Fruit fly (Drosophila melanogaster) whole organism, embryonic: ENCODE data around the gene CG12347.

Source experiments
- ATbp ChIP-seq: fragments of 200-800 bp; sonication (Bioruptor generic); optimal IDR thresholded peaks from 2 replicates; lab custom pipeline; 2017; ENCODE audit warnings: missing biosample characterization, mild to moderate bottlenecking, missing genetic modification characterization, missing genetic modification reagents
- Bdp1 ChIP-seq: fragments of 200-800 bp; sonication (Bioruptor generic); optimal IDR thresholded peaks from 3 replicates; lab custom pipeline; 2016; ENCODE audit warnings: missing biosample characterization, missing genetic modification characterization
- CG10209 ChIP-seq: fragments of 200-800 bp; sonication (Bioruptor generic); optimal IDR thresholded peaks from 3 replicates; lab custom pipeline; 2017; ENCODE audit warnings: missing biosample characterization, mild to moderate bottlenecking, missing genetic modification characterization, missing genetic modification reagents
- CG10979 ChIP-seq: fragments of 200-800 bp; sonication (Bioruptor generic); optimal IDR thresholded peaks from 2 replicates; lab custom pipeline; 2018; ENCODE audit warnings: missing biosample characterization, mild to moderate bottlenecking, missing genetic modification characterization, moderate library complexity
- CG11695 ChIP-seq: fragments of 200-800 bp; sonication (Bioruptor generic); IDR thresholded peaks from 3 replicates; pipeline ENCODE4 v1.3.6; 2022; ENCODE audit warnings: missing biosample characterization, missing genetic modification characterization
- CG13894 ChIP-seq: fragments of 200-800 bp; sonication (Bioruptor generic); optimal IDR thresholded peaks from 3 replicates; lab custom pipeline; 2018; ENCODE audit warnings: missing biosample characterization, mild to moderate bottlenecking, missing genetic modification characterization, moderate library complexity
- CG14710 ChIP-seq: fragments of 200-800 bp; sonication (Bioruptor generic); optimal IDR thresholded peaks from 3 replicates; lab custom pipeline; 2019; ENCODE audit warnings: missing biosample characterization, mild to moderate bottlenecking, missing genetic modification characterization, moderate library complexity
- CG15696 ChIP-seq: fragments of 200-800 bp; sonication (Bioruptor generic); optimal IDR thresholded peaks from 2 replicates; lab custom pipeline; 2019; ENCODE audit warnings: missing biosample characterization, mild to moderate bottlenecking, missing genetic modification characterization, moderate library complexity
- CG17568 ChIP-seq: fragments of 200-800 bp; sonication (Bioruptor generic); optimal IDR thresholded peaks from 2 replicates; lab custom pipeline; 2018; ENCODE audit warnings: missing biosample characterization, mild to moderate bottlenecking, missing genetic modification characterization, moderate library complexity
- CG17802 ChIP-seq: fragments of 200-800 bp; sonication (Bioruptor generic); optimal IDR thresholded peaks from 2 replicates; lab custom pipeline; 2018; ENCODE audit warnings: missing biosample characterization, mild to moderate bottlenecking, missing genetic modification characterization, moderate library complexity
- CG18011 ChIP-seq: fragments of 200-800 bp; sonication (Bioruptor generic); optimal IDR thresholded peaks from 2 replicates; lab custom pipeline; 2017; ENCODE audit warnings: missing biosample characterization, missing genetic modification characterization, mild to moderate bottlenecking, moderate library complexity, missing genotype
- CG2116 ChIP-seq: fragments of 200-800 bp; sonication (Bioruptor generic); optimal IDR thresholded peaks from 3 replicates; lab custom pipeline; 2018; ENCODE audit warnings: missing biosample characterization, mild to moderate bottlenecking, missing genetic modification characterization
- CG32772 ChIP-seq: fragments of 200-800 bp; sonication (Bioruptor generic); IDR thresholded peaks from 2 replicates; pipeline ENCODE4 v1.3.6; 2022; ENCODE audit warnings: missing biosample characterization, missing genetic modification characterization
- CG3407 ChIP-seq: fragments of 200-800 bp; sonication (Bioruptor generic); optimal IDR thresholded peaks from 2 replicates; lab custom pipeline; 2018; ENCODE audit warnings: missing biosample characterization, mild to moderate bottlenecking, missing genetic modification characterization
- CG4360 ChIP-seq: fragments of 200-800 bp; sonication (Bioruptor generic); IDR thresholded peaks from 2 replicates; pipeline ENCODE4 v1.3.6; 2022; ENCODE audit warnings: missing biosample characterization, missing genetic modification characterization
- CG6813 ChIP-seq: fragments of 200-800 bp; sonication (Bioruptor generic); optimal IDR thresholded peaks from 2 replicates; lab custom pipeline; 2017; ENCODE audit warnings: missing biosample characterization, missing genetic modification characterization, mild to moderate bottlenecking, moderate library complexity, missing genetic modification reagents
- CG7745 ChIP-seq: fragments of 200-800 bp; sonication (Bioruptor generic); optimal IDR thresholded peaks from 2 replicates; lab custom pipeline; 2018; ENCODE audit warnings: missing biosample characterization, mild to moderate bottlenecking, missing genetic modification characterization, moderate library complexity
- CG7786 ChIP-seq: fragments of 200-800 bp; sonication (Bioruptor generic); optimal IDR thresholded peaks from 2 replicates; lab custom pipeline; 2016; ENCODE audit warnings: missing biosample characterization, missing genetic modification characterization
- CG8281 ChIP-seq: fragments of 200-800 bp; sonication (Bioruptor generic); optimal IDR thresholded peaks from 2 replicates; lab custom pipeline; 2018; ENCODE audit warnings: missing biosample characterization, mild to moderate bottlenecking, missing genetic modification characterization, moderate library complexity
- CTCF ChIP-seq: fragments of 200-800 bp; sonication (Bioruptor generic); optimal IDR thresholded peaks from 2 replicates; lab custom pipeline; 2017; ENCODE audit warnings: missing biosample characterization, mild to moderate bottlenecking, missing genetic modification characterization, moderate library complexity
- Fer1 ChIP-seq: fragments of 200-800 bp; sonication (Bioruptor generic); optimal IDR thresholded peaks from 2 replicates; lab custom pipeline; 2017; ENCODE audit warnings: missing biosample characterization, mild to moderate bottlenecking, missing genetic modification characterization
- HLH54F ChIP-seq: fragments of 200-800 bp; sonication (Bioruptor generic); optimal IDR thresholded peaks from 3 replicates; lab custom pipeline; 2016; ENCODE audit warnings: missing biosample characterization, missing genetic modification characterization
- Hand ChIP-seq: fragments of 200-800 bp; sonication (Bioruptor generic); optimal IDR thresholded peaks from 2 replicates; lab custom pipeline; 2017; ENCODE audit warnings: mild to moderate bottlenecking, missing biosample characterization, missing genetic modification reagents, missing genetic modification characterization
- Hsf ChIP-seq: fragments of 200-800 bp; sonication (Bioruptor generic); optimal IDR thresholded peaks from 3 replicates; lab custom pipeline; 2016; ENCODE audit warnings: missing biosample characterization, missing genetic modification characterization
- Max ChIP-seq: fragments of 200-800 bp; sonication (Bioruptor generic); optimal IDR thresholded peaks from 2 replicates; lab custom pipeline; 2016; ENCODE audit warnings: missing biosample characterization, mild to moderate bottlenecking, missing genetic modification characterization
- Mes4 ChIP-seq: fragments of 200-800 bp; sonication (Bioruptor generic); optimal IDR thresholded peaks from 2 replicates; lab custom pipeline; 2016; ENCODE audit warnings: missing biosample characterization, missing genetic modification characterization
- Nf-YC ChIP-seq: fragments of 200-800 bp; optimal IDR thresholded peaks from 3 replicates; lab custom pipeline; 2019; ENCODE audit warnings: missing biosample characterization, mild to moderate bottlenecking, missing genetic modification characterization, moderate library complexity
- Oli ChIP-seq: fragments of 200-800 bp; sonication (Bioruptor generic); optimal IDR thresholded peaks from 2 replicates; lab custom pipeline; 2018; ENCODE audit warnings: missing biosample characterization, mild to moderate bottlenecking, missing genetic modification characterization, moderate library complexity
- Vsx1 ChIP-seq: fragments of 200-800 bp; sonication (Bioruptor generic); optimal IDR thresholded peaks from 2 replicates; lab custom pipeline; 2017; ENCODE audit warnings: missing biosample characterization, mild to moderate bottlenecking, missing genetic modification characterization, missing genetic modification reagents
- bab2 ChIP-seq: fragments of 200-800 bp; sonication (Bioruptor generic); optimal IDR thresholded peaks from 2 replicates; lab custom pipeline; 2016; ENCODE audit warnings: missing biosample characterization, missing genetic modification characterization
- da ChIP-seq: fragments of 200-800 bp; sonication (Bioruptor generic); optimal IDR thresholded peaks from 2 replicates; lab custom pipeline; 2016; ENCODE audit warnings: missing biosample characterization, missing genetic modification characterization
- dan ChIP-seq: fragments of 200-800 bp; sonication (Bioruptor generic); IDR thresholded peaks from 2 replicates; pipeline ENCODE4 v1.3.6; 2022; ENCODE audit warnings: missing biosample characterization, missing genetic modification characterization
- dmrt11E ChIP-seq: fragments of 200-800 bp; sonication (Bioruptor generic); optimal IDR thresholded peaks from 3 replicates; lab custom pipeline; 2018; ENCODE audit warnings: missing biosample characterization, mild to moderate bottlenecking, missing genetic modification characterization, moderate library complexity
- eve ChIP-seq, 2 experiments: fragments of >200 bp; optimal IDR thresholded peaks; 2 replicates each; lab custom pipeline; 2017; ENCODE audit warnings: missing biosample characterization in 2 of 2, missing genetic modification characterization in 2 of 2
- fd102C ChIP-seq: fragments of 200-800 bp; sonication (Bioruptor generic); optimal IDR thresholded peaks from 2 replicates; lab custom pipeline; 2018; ENCODE audit warnings: missing biosample characterization, mild to moderate bottlenecking, missing genetic modification characterization, moderate library complexity
- grau ChIP-seq: fragments of 200-800 bp; optimal IDR thresholded peaks from 3 replicates; lab custom pipeline; 2019; ENCODE audit warnings: missing biosample characterization, mild to moderate bottlenecking, missing genetic modification characterization, moderate library complexity
- gsb-n ChIP-seq: fragments of 200-800 bp; sonication (Bioruptor generic); optimal IDR thresholded peaks from 3 replicates; lab custom pipeline; 2018; ENCODE audit warnings: missing biosample characterization, mild to moderate bottlenecking, missing genetic modification characterization
- gt ChIP-seq: fragments of 200-800 bp; sonication (Bioruptor generic); IDR thresholded peaks from 2 replicates; pipeline ENCODE4 v1.3.6; 2022; ENCODE audit warnings: missing biosample characterization, missing genetic modification characterization
- jing ChIP-seq: fragments of 200-800 bp; sonication (Bioruptor generic); optimal IDR thresholded peaks from 2 replicates; lab custom pipeline; 2018; ENCODE audit warnings: missing biosample characterization, mild to moderate bottlenecking, missing genetic modification characterization
- luna ChIP-seq: fragments of 200-800 bp; sonication (Bioruptor generic); optimal IDR thresholded peaks from 2 replicates; lab custom pipeline; 2016; ENCODE audit warnings: missing biosample characterization, missing genetic modification characterization
- mirr ChIP-seq: fragments of 200-800 bp; sonication (Bioruptor generic); optimal IDR thresholded peaks from 3 replicates; lab custom pipeline; 2018; ENCODE audit warnings: missing biosample characterization, mild to moderate bottlenecking, missing genetic modification characterization
- nom ChIP-seq: fragments of 200-800 bp; sonication (Bioruptor generic); optimal IDR thresholded peaks from 2 replicates; lab custom pipeline; 2017; ENCODE audit warnings: missing biosample characterization, missing genetic modification characterization, mild to moderate bottlenecking, moderate library complexity, missing genetic modification reagents
- odd ChIP-seq: fragments of 200-800 bp; sonication (Bioruptor generic); optimal IDR thresholded peaks from 2 replicates; lab custom pipeline; 2017; ENCODE audit warnings: missing biosample characterization, mild to moderate bottlenecking, missing genetic modification characterization
- pros ChIP-seq: fragments of 200-800 bp; sonication (Bioruptor generic); optimal IDR thresholded peaks from 3 replicates; lab custom pipeline; 2019; ENCODE audit warnings: missing biosample characterization, mild to moderate bottlenecking, missing genetic modification characterization, moderate library complexity
- pum ChIP-seq: fragments of 200-800 bp; sonication (Bioruptor generic); optimal IDR thresholded peaks from 2 replicates; lab custom pipeline; 2016; ENCODE audit warnings: missing biosample characterization, missing genetic modification characterization
- sens-2 ChIP-seq: fragments of 200-800 bp; sonication (Bioruptor generic); IDR thresholded peaks from 2 replicates; pipeline ENCODE4 v1.3.6; 2022; ENCODE audit warnings: missing biosample characterization, missing genetic modification characterization
- seq ChIP-seq: fragments of 200-800 bp; sonication (Bioruptor generic); IDR thresholded peaks from 2 replicates; pipeline ENCODE4 v1.3.6; 2022; ENCODE audit warnings: missing biosample characterization, missing genetic modification characterization
- tgo ChIP-seq: fragments of 200-800 bp; sonication (Bioruptor generic); IDR thresholded peaks from 3 replicates; pipeline ENCODE4 v1.3.6; 2022; ENCODE audit warnings: missing biosample characterization, missing genetic modification characterization
- zfh1 ChIP-seq: fragments of 200-800 bp; sonication (Bioruptor generic); IDR thresholded peaks from 3 replicates; pipeline ENCODE4 v1.3.6; 2022; ENCODE audit warnings: missing biosample characterization, missing genetic modification characterization

CG12347 gene

DNA sequence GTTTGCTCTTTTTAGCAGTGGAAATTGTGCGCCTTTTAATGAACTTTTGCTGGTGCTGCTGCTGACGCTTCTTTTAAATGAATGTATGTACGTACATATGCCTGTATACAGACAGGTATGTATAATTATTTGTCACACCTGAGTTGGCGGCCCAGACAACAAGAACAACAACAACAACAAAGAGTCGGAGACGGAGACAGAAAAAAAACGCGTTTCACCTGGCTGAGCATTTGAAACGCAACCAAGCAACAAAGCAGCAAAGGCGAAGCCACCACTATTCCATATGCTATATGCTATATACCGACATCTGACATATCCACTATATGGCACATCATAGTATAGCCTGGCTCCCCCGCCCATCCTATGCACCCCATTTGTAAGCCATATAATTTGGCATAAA, 32.5 kb downstream of the CG12347 start:
- peak; percentile 55; the same call in 1 of the 2 replicates for TF ChIP-seq CG4360 (GFP tag; lab: Robert Waterston, UW)
- peak; percentile 69 for TF ChIP-seq pros (GFP tag; lab: Kevin White, UChicago)
- TF ChIP-seq CG13894 (tag; lab: Kevin White, UChicago), result peak; percentile 39
- no peak for TF ChIP-seq dmrt11E

DNA sequence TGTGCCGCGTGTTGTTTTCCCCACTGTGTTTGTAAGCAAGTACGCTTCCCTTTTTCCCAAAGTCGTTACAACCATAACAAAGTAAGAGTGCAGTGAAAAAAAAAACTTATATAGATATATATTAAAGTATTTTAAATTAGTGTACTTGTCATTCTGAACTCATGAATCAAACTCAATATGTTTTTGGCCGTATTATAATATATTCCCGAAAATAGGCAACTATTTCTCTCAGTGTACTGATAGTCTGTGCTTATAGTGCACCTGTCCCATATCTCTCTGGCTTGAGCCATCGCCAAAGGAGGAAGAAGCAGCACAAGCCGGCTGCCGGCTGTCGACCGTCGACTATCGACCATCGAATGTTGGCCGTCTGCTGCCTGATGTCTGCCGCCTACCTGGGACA, 34.8 kb downstream of the CG12347 start:
- TF ChIP-seq seq (GFP tag; lab: Robert Waterston, UW) (0 out of 2 replicates have a peak, but pooled peaks have one; percentile 17), da (GFP tag; lab: Kevin White, UChicago) (peak; percentile 73), nom (GFP tag; lab: Kevin White, UChicago) (no peak), CG8281 (tag; lab: Kevin White, UChicago) (peak; percentile 22), CG10209 (GFP tag; lab: Kevin White, UChicago) (peak; percentile 71), CG15696 (tag; lab: Kevin White, UChicago) (peak; percentile 98), grau (peak; percentile 52), Vsx1 (GFP tag; lab: Kevin White, UChicago) (peak; percentile 16), luna (no peak), jing (GFP tag; lab: Kevin White, UChicago) (peak; percentile 26), CG2116 (GFP tag; lab: Kevin White, UChicago) (peak; percentile 21), Fer1 (GFP tag; lab: Kevin White, UChicago) (peak; percentile 22), bab2 (peak; percentile 45), CG17802 (tag; lab: Kevin White, UChicago) (peak; percentile 15), dan (peak; percentile 53), tgo (GFP tag; lab: Robert Waterston, UW) (peak; percentile 55; the same call in 2 of the 3 replicates), gsb-n (peak; percentile 85), CG14710 (tag; lab: Kevin White, UChicago) (peak; percentile 88), CG11695 (GFP tag; lab: Robert Waterston, UW) (0 out of 3 replicates have a peak, but pooled peaks have one; percentile 21), Oli (tag; lab: Kevin White, UChicago) (peak; percentile 66), CG7745 (tag; lab: Kevin White, UChicago) (peak; percentile 61), mirr (GFP tag; lab: Kevin White, UChicago) (no peak), CG6813 (GFP tag; lab: Kevin White, UChicago) (peak; percentile 80), CG10979 (tag; lab: Kevin White, UChicago) (peak; percentile 89), CTCF (GFP tag; lab: Kevin White, UChicago) (no peak), CG17568 (peak; percentile 32), odd (GFP tag; lab: Kevin White, UChicago) (peak; percentile 29), zfh1 (GFP tag; lab: Robert Waterston, UW) (peak; percentile 91), Bdp1 (GFP tag; lab: Kevin White, UChicago) (peak; percentile 16), gt (GFP tag; lab: Robert Waterston, UW) (peak; percentile 37; the same call in 1 of the 2 replicates), CG7786 (GFP tag; lab: Kevin White, UChicago) (peak; percentile 30), sens-2 (peak; percentile 80), CG3407 (GFP tag; lab: Kevin White, UChicago) (peak; percentile 16), CG32772 (GFP tag; lab: Robert Waterston, UW) (peak; percentile 47; the same call in 1 of the 2 replicates), Hsf (GFP tag; lab: Kevin White, UChicago) (peak; percentile 62), CG18011 (GFP tag; lab: Kevin White, UChicago) (no peak), ATbp (peak; percentile 7), Mes4 (GFP tag; lab: Kevin White, UChicago) (peak; percentile 14), Nf-YC (tag; lab: Kevin White, UChicago) (no peak), Max (GFP tag; lab: Kevin White, UChicago) (peak; percentile 44), fd102C (GFP tag; lab: Kevin White, UChicago) (peak; percentile 95), eve (GFP tag; optimal IDR thresholded peaks at IDR 0.05; lab: Kevin White, UChicago) (peak in 1 of 2 experiments; percentile 34), HLH54F (peak; percentile 15), pum (GFP tag; lab: Kevin White, UChicago) (peak; percentile 22), Hand (no peak)
